Worm (Caenorhabditis elegans): ENCODE data around the gene dhs-9.

DNA sequence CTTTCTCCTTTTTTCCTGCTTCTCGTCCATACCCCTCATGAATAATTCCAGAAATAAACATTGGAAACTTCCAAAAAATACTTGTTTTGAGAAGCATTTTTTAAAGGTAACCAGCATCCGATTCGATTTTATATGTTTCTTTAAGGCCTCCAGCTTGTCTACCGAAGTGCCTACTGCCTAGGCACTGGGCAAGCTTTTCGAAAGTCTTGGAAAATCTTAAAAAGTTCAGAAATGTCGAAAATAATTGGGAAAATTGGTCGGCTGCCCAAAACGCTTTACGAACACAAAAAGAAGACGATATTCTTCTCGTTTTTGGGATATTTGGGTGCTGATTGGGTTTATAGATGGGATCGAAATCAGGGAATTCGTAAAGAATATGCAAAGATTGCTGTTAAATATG lies 46.2 kb downstream of the dhs-9 start, which contains the start of gene F52C9.3:
- TF ChIP-seq snpc-4 (tag; optimal IDR thresholded peaks at IDR 0.05) (no peak), lin-13 (tag; optimal IDR thresholded peaks at IDR 0.05) (no peak), mep-1 (tag; optimal IDR thresholded peaks at IDR 0.05) (no peak), nhr-76 (tag; optimal IDR thresholded peaks at IDR 0.05) (no peak), ces-1 (GFP tag; optimal IDR thresholded peaks at IDR 0.05) (no peak), nhr-2 (tag; optimal IDR thresholded peaks at IDR 0.05) (no peak)
